Fruit fly (Drosophila melanogaster): ENCODE results near the gene CG32264.

The CG32264 gene

dm6 chr3L:3755713-3756112 is 50.5 kb downstream of the CG32264 start (continued):
- TF ChIP-seq br (optimal IDR thresholded peaks at IDR 0.05) (no peak), CG17359 (tag; optimal IDR thresholded peaks at IDR 0.05) (peak; percentile 38), insv (GFP tag; optimal IDR thresholded peaks at IDR 0.05) (peak in 1 of 2 experiments; percentile 33), CG3163 (GFP tag; optimal IDR thresholded peaks at IDR 0.05) (peak; percentile 14), mirr (GFP tag; optimal IDR thresholded peaks at IDR 0.05) (no peak), Atf-2 (GFP tag; optimal IDR thresholded peaks at IDR 0.05) (no peak), CG6813 (GFP tag; optimal IDR thresholded peaks at IDR 0.05) (peak; percentile 53), sd (tag; optimal IDR thresholded peaks at IDR 0.05) (peak; percentile 47), fd102C (GFP tag; optimal IDR thresholded peaks at IDR 0.05) (no peak), CG8290 (GFP tag; optimal IDR thresholded peaks at IDR 0.05) (no peak), CG8290 (tag; optimal IDR thresholded peaks at IDR 0.05) (peak in 1 of 2 experiments; percentile 17), CG34422 (GFP tag; IDR thresholded peaks at IDR 0.05) (no peak), Fer1 (GFP tag; optimal IDR thresholded peaks at IDR 0.05) (peak; percentile 35), tio (GFP tag; optimal IDR thresholded peaks at IDR 0.05) (peak; percentile 7), CG14710 (tag; optimal IDR thresholded peaks at IDR 0.05) (peak; percentile 8), Opbp (GFP tag; IDR thresholded peaks at IDR 0.05; ENCODE audit: partially characterized antibody) (no peak), emc (GFP tag; optimal IDR thresholded peaks at IDR 0.05) (no peak), CG17568 (GFP tag; optimal IDR thresholded peaks at IDR 0.05) (no peak), CG12071 (GFP tag; optimal IDR thresholded peaks at IDR 0.05) (peak; percentile 33), CG3281 (GFP tag; optimal IDR thresholded peaks at IDR 0.05) (peak; percentile 30), tll (GFP tag; optimal IDR thresholded peaks at IDR 0.05) (no peak)

dm6 chr3L:3755101-3755500 is 51.2 kb downstream of the CG32264 start, which contains the start of gene ppk27:
TSS of gene ppk27 (minus strand) at chr3L:3755201.
- TF ChIP-seq CG1602 (GFP tag; optimal IDR thresholded peaks at IDR 0.05) (no peak), TFAM (GFP tag; optimal IDR thresholded peaks at IDR 0.05) (no peak), Lim3 (GFP tag; IDR thresholded peaks at IDR 0.05) (no peak), CG7786 (GFP tag; optimal IDR thresholded peaks at IDR 0.05) (no peak), Ets65A (GFP tag) (peak; percentile 56)

dm6 chr3L:3753636-3754035 is 52.6 kb downstream of the CG32264 start:
- TF ChIP-seq E2f1 (GFP tag; IDR thresholded peaks at IDR 0.05) (peak; percentile 12; the same call in 1 of the 2 replicates), so (GFP tag; IDR thresholded peaks at IDR 0.05) (peak; percentile 46; the same call in 2 of the 3 replicates), hkb (optimal IDR thresholded peaks at IDR 0.05) (no peak), hkb (GFP tag; IDR thresholded peaks at IDR 0.05) (peak; percentile 49), Ets65A (GFP tag) (peak; percentile 90), grn (GFP tag; optimal IDR thresholded peaks at IDR 0.05) (no peak), PHDP (tag; optimal IDR thresholded peaks at IDR 0.05) (no peak), CG11696 (GFP tag; IDR thresholded peaks at IDR 0.05) (0 out of 2 replicates have a peak, but pooled peaks have one; percentile 10), CG8290 (GFP tag; optimal IDR thresholded peaks at IDR 0.05) (no peak), CG8290 (tag; optimal IDR thresholded peaks at IDR 0.05) (peak in 1 of 2 experiments; percentile 37), sob (GFP tag; IDR thresholded peaks at IDR 0.05) (peak; percentile 51; the same call in 1 of the 2 replicates), CG12299 (tag; optimal IDR thresholded peaks at IDR 0.05) (no peak), CG12071 (GFP tag; optimal IDR thresholded peaks at IDR 0.05) (peak; percentile 17), Fer3 (tag; optimal IDR thresholded peaks at IDR 0.05) (peak; percentile 12), CG15514 (GFP tag; optimal IDR thresholded peaks at IDR 0.05) (peak; percentile 43), ci (GFP tag; IDR thresholded peaks at IDR 0.05) (peak; percentile 68; the same call in 2 of the 3 replicates), CG2199 (GFP tag; IDR thresholded peaks at IDR 0.05) (no peak), ranshi (GFP tag; IDR thresholded peaks at IDR 0.05) (peak; percentile 4; the same call in 1 of the 2 replicates), HHEX (GFP tag; optimal IDR thresholded peaks at IDR 0.05) (peak; percentile 52), CG17912 (GFP tag; optimal IDR thresholded peaks at IDR 0.05) (no peak), unpg (GFP tag; optimal IDR thresholded peaks at IDR 0.05) (peak; percentile 4), Hmr (GFP tag; optimal IDR thresholded peaks at IDR 0.05) (peak; percentile 5), CG11695 (GFP tag; IDR thresholded peaks at IDR 0.05) (0 out of 3 replicates have a peak, but pooled peaks have one; percentile 7), CG7357 (GFP tag; IDR thresholded peaks at IDR 0.05) (no peak), hth (optimal IDR thresholded peaks at IDR 0.05) (no peak), Rfx (GFP tag; IDR thresholded peaks at IDR 0.05) (peak; percentile 16; the same call in 1 of the 2 replicates), lab (GFP tag; optimal IDR thresholded peaks at IDR 0.05) (peak; percentile 4)
